Worm (Caenorhabditis elegans) whole organism, early embryonic: ENCODE measurements around the gene Y42G9A.2.

Experiments used
- B0310.2 ChIP-seq: sonication (generic microtip); optimal IDR thresholded peaks from 2 replicates; lab custom pipeline; 2016; ENCODE audit warnings: mild to moderate bottlenecking, missing genetic modification characterization, missing compliant biosample characterization
- F13C5.2 ChIP-seq: sonication (generic microtip); optimal IDR thresholded peaks from 2 replicates; lab custom pipeline; 2017; ENCODE audit warnings: mild to moderate bottlenecking, missing genetic modification characterization, inconsistent platforms, missing compliant biosample characterization
- aly-1 ChIP-seq: sonication (generic microtip); optimal IDR thresholded peaks from 2 replicates; lab custom pipeline; 2016; ENCODE audit warnings: missing genetic modification characterization, missing compliant biosample characterization
- ama-1 ChIP-seq: fragments of 150-350 bp; optimal IDR thresholded peaks from 2 replicates; lab custom pipeline; 2014
- ceh-13 ChIP-seq: fragments of 200-800 bp; sonication (Bioruptor generic); optimal IDR thresholded peaks from 2 replicates; lab custom pipeline; 2018; ENCODE audit warnings: mild to moderate bottlenecking, missing genetic modification characterization, missing compliant biosample characterization
- ceh-36 ChIP-seq: sonication (generic microtip); optimal IDR thresholded peaks from 2 replicates; lab custom pipeline; 2016; ENCODE audit warnings: missing genetic modification characterization, inconsistent platforms, missing compliant biosample characterization
- ets-7 ChIP-seq: sonication (generic microtip); optimal IDR thresholded peaks from 2 replicates; lab custom pipeline; 2016; ENCODE audit warnings: missing genotype, missing genetic modification characterization, missing compliant biosample characterization
- flt-1 ChIP-seq: fragments of 200-800 bp; sonication (Bioruptor generic); IDR thresholded peaks from 2 replicates; pipeline ENCODE4 v1.3.6; 2022; ENCODE audit warnings: missing genetic modification characterization, missing compliant biosample characterization
- hmbx-1 ChIP-seq: sonication (generic microtip); optimal IDR thresholded peaks from 2 replicates; lab custom pipeline; 2016; ENCODE audit warnings: mild to moderate bottlenecking, missing genetic modification characterization, missing compliant biosample characterization
- hmg-4 ChIP-seq: fragments of 200-800 bp; sonication (Bioruptor generic); optimal IDR thresholded peaks from 2 replicates; lab custom pipeline; 2018; ENCODE audit warnings: mild to moderate bottlenecking, missing genetic modification characterization, missing compliant biosample characterization
- hnd-1 ChIP-seq: sonication (generic microtip); optimal IDR thresholded peaks from 2 replicates; lab custom pipeline; 2016; ENCODE audit warnings: missing genetic modification characterization, missing compliant biosample characterization
- pes-1 ChIP-seq: fragments of 200-800 bp; sonication (Bioruptor generic); IDR thresholded peaks from 2 replicates; pipeline ENCODE4 v1.3.6; 2022; ENCODE audit warnings: missing genetic modification reagents, missing genetic modification characterization, missing compliant biosample characterization
- scrt-1 ChIP-seq: fragments of 200-800 bp; sonication (Bioruptor generic); IDR thresholded peaks from 2 replicates; pipeline ENCODE4 v1.3.6; 2022; ENCODE audit warnings: missing genetic modification characterization, missing compliant biosample characterization
- sea-1 ChIP-seq: fragments of 200-800 bp; sonication (Bioruptor generic); conservative IDR thresholded peaks from 2 replicates; pipeline ENCODE4 v1.3.6; 2022; ENCODE audit warnings: missing genetic modification characterization, missing compliant biosample characterization
- tbx-11 ChIP-seq: fragments of 200-800 bp; sonication (Bioruptor generic); IDR thresholded peaks from 2 replicates; pipeline ENCODE4 v1.3.6; 2022; ENCODE audit warnings: missing genetic modification characterization, missing compliant biosample characterization
- tbx-37 ChIP-seq: fragments of 200-800 bp; sonication (Bioruptor generic); conservative IDR thresholded peaks from 2 replicates; pipeline ENCODE4 v1.3.6; 2022; ENCODE audit warnings: missing genetic modification reagents, missing genetic modification characterization, missing compliant biosample characterization
- tra-4 ChIP-seq: sonication (generic microtip); optimal IDR thresholded peaks from 2 replicates; lab custom pipeline; 2017; ENCODE audit warnings: missing genetic modification characterization, missing compliant biosample characterization

Gene Y42G9A.2

ce11 chrIII:6138457-6138856, 9.5 kb upstream of the Y42G9A.2 start:
- no peak for TF ChIP-seq sea-1 (GFP tag; lab: Robert Waterston, UW)
- TF ChIP-seq flt-1 (GFP tag; lab: Robert Waterston, UW): no peak
- TF ChIP-seq tbx-37: no peak
- TF ChIP-seq hnd-1 (tag; lab: Kevin White, UChicago): no peak
- peak; percentile 47 for TF ChIP-seq ceh-36
- no peak for TF ChIP-seq tra-4 (tag; lab: Kevin White, UChicago)
- no peak for TF ChIP-seq F13C5.2 (tag; lab: Kevin White, UChicago)
- TF ChIP-seq scrt-1 (GFP tag; lab: Robert Waterston, UW): no peak
- TF ChIP-seq tbx-11 (GFP tag; lab: Robert Waterston, UW): no peak
- TF ChIP-seq ama-1: no peak
- TF ChIP-seq aly-1 (tag; lab: Kevin White, UChicago): peak; percentile 23
- TF ChIP-seq ets-7 (tag; lab: Kevin White, UChicago): no peak
- TF ChIP-seq ceh-13: no peak
- no peak for TF ChIP-seq pes-1 (GFP tag; lab: Robert Waterston, UW)
- no peak for TF ChIP-seq B0310.2 (tag; lab: Kevin White, UChicago)
- no peak for TF ChIP-seq hmbx-1 (tag; lab: Kevin White, UChicago)
- peak; percentile 59 for TF ChIP-seq hmg-4 (GFP tag; lab: Kevin White, UChicago)

ce11 chrIII:6139328-6139727, 8.7 kb upstream of the Y42G9A.2 start:
- TF ChIP-seq scrt-1 (GFP tag; lab: Robert Waterston, UW): no peak
- no peak for TF ChIP-seq hnd-1 (tag; lab: Kevin White, UChicago)
- TF ChIP-seq tbx-11 (GFP tag; lab: Robert Waterston, UW): no peak
- no peak for TF ChIP-seq ceh-13
- TF ChIP-seq F13C5.2 (tag; lab: Kevin White, UChicago): no peak
- TF ChIP-seq hmg-4 (GFP tag; lab: Kevin White, UChicago): no peak
- no peak for TF ChIP-seq tbx-37

- TF ChIP-seq F13C5.2 (tag; lab: Kevin White, UChicago) (no peak), tbx-11 (GFP tag; lab: Robert Waterston, UW) (no peak), tra-4 (tag; lab: Kevin White, UChicago) (no peak), ceh-36 (no peak), ama-1 (no peak), ets-7 (tag; lab: Kevin White, UChicago) (no peak), sea-1 (GFP tag; lab: Robert Waterston, UW) (no peak), scrt-1 (GFP tag; lab: Robert Waterston, UW) (no peak), pes-1 (GFP tag; lab: Robert Waterston, UW) (no peak), B0310.2 (tag; lab: Kevin White, UChicago) (no peak), tbx-37 (no peak), hmg-4 (GFP tag; lab: Kevin White, UChicago) (no peak), ceh-13 (no peak)
Measured at ce11 chrIII:6139932-6140612, 7.9 kb upstream of the Y42G9A.2 start.

ce11 chrIII:6140818-6141217, 7.2 kb upstream of the Y42G9A.2 start:
- TF ChIP-seq aly-1 (tag; lab: Kevin White, UChicago) (no peak), hnd-1 (tag; lab: Kevin White, UChicago) (no peak), tra-4 (tag; lab: Kevin White, UChicago) (no peak), hmg-4 (GFP tag; lab: Kevin White, UChicago) (no peak), tbx-37 (no peak), hmbx-1 (tag; lab: Kevin White, UChicago) (no peak), tbx-11 (GFP tag; lab: Robert Waterston, UW) (no peak), pes-1 (GFP tag; lab: Robert Waterston, UW) (no peak), flt-1 (GFP tag; lab: Robert Waterston, UW) (no peak), B0310.2 (tag; lab: Kevin White, UChicago) (no peak), ceh-13 (no peak), scrt-1 (GFP tag; lab: Robert Waterston, UW) (no peak)

- no peak for TF ChIP-seq ceh-13
- TF ChIP-seq sea-1 (GFP tag; lab: Robert Waterston, UW): no peak
- TF ChIP-seq F13C5.2 (tag; lab: Kevin White, UChicago): peak; percentile 17
- no peak for TF ChIP-seq tbx-11 (GFP tag; lab: Robert Waterston, UW)
- TF ChIP-seq hnd-1 (tag; lab: Kevin White, UChicago): no peak
Measured at ce11 chrIII:6141532-6141931, 6.5 kb upstream of the Y42G9A.2 start.

- TF ChIP-seq hmg-4 (GFP tag; lab: Kevin White, UChicago): no peak
- no peak for TF ChIP-seq B0310.2 (tag; lab: Kevin White, UChicago)
Measured at ce11 chrIII:6144390-6144962, 3.5 kb upstream of the Y42G9A.2 start.

- TF ChIP-seq pes-1 (GFP tag; lab: Robert Waterston, UW) (no peak), F13C5.2 (tag; lab: Kevin White, UChicago) (no peak)
Measured at ce11 chrIII:6145309-6145708, 2.7 kb upstream of the Y42G9A.2 start.

ce11 chrIII:6145896-6146295, 2.1 kb upstream of the Y42G9A.2 start, which contains the start of gene Y42G9A.3:
Y42G9A.3 (plus strand) TSS chrIII:6146258.
- no peak for TF ChIP-seq pes-1 (GFP tag; lab: Robert Waterston, UW)
- TF ChIP-seq tbx-11 (GFP tag; lab: Robert Waterston, UW): no peak
- TF ChIP-seq B0310.2 (tag; lab: Kevin White, UChicago): no peak
